Worm (Caenorhabditis elegans) whole organism, L3 larva: ENCODE measurements around the gene prmt-1.

Experiments used
- ama-1 ChIP-seq: fragments of 150-350 bp; optimal IDR thresholded peaks from 2 replicates; lab custom pipeline; 2018
- ceh-82 ChIP-seq: fragments of 150-350 bp; optimal IDR thresholded peaks from 2 replicates; lab custom pipeline; 2014; ENCODE audit warnings: missing biosample characterization, missing genetic modification characterization
- egl-27 ChIP-seq: sonication (generic microtip); optimal IDR thresholded peaks from 4 replicates; lab custom pipeline; 2017; ENCODE audit warnings: missing biosample characterization, missing genetic modification reagents, missing genetic modification characterization
- mml-1 ChIP-seq: fragments of 150-350 bp; sonication (generic microtip); optimal IDR thresholded peaks from 3 replicates; lab custom pipeline; 2014; ENCODE audit warnings: missing biosample characterization, missing genetic modification characterization
- nhr-237 ChIP-seq: fragments of 150-350 bp; optimal IDR thresholded peaks from 2 replicates; lab custom pipeline; 2014; ENCODE audit warnings: missing biosample characterization, missing genetic modification characterization
- nhr-28 ChIP-seq: fragments of 150-350 bp; optimal IDR thresholded peaks from 2 replicates; lab custom pipeline; 2014; ENCODE audit warnings: missing biosample characterization, missing genetic modification characterization
- nhr-77 ChIP-seq: fragments of 150-350 bp; optimal IDR thresholded peaks from 2 replicates; lab custom pipeline; 2014; ENCODE audit warnings: missing biosample characterization, missing genetic modification characterization

ce11 chrV:20305803-20306202 lies 36.3 kb upstream of the prmt-1 start, which contains the start of gene ZC15.1:
- TF ChIP-seq nhr-77 (tag; lab: Kevin White, UChicago), result no peak
- TF ChIP-seq egl-27 (tag; lab: Kevin White, UChicago), result no peak
- TF ChIP-seq ceh-82 (tag; lab: Kevin White, UChicago), result no peak
- no peak for TF ChIP-seq nhr-237 (tag; lab: Kevin White, UChicago)
- TF ChIP-seq mml-1 (tag; lab: Kevin White, UChicago), result no peak
- no peak for TF ChIP-seq nhr-28 (tag; lab: Kevin White, UChicago)
- TF ChIP-seq ama-1, result no peak
